Worm (Caenorhabditis elegans) whole organism, L4 larva: ENCODE data around the gene K01G5.10.

Experiments
- D1046.2 ChIP-seq: fragments of 200-800 bp; sonication (Bioruptor generic); IDR thresholded peaks from 2 replicates; pipeline ENCODE4 v1.3.6; 2022; ENCODE audit warnings: missing genetic modification characterization, missing compliant biosample characterization
- F49E8.2 ChIP-seq: sonication (generic microtip); optimal IDR thresholded peaks from 2 replicates; lab custom pipeline; 2016; ENCODE audit warnings: missing compliant biosample characterization, mild to moderate bottlenecking, missing genetic modification characterization, borderline replicate concordance
- T20F7.1 ChIP-seq: fragments of 200-800 bp; sonication (Bioruptor generic); optimal IDR thresholded peaks from 2 replicates; lab custom pipeline; 2018; ENCODE audit warnings: mild to moderate bottlenecking, missing genetic modification characterization, missing compliant biosample characterization
- Y75B8A.6 ChIP-seq: fragments of 200-800 bp; sonication (Bioruptor generic); IDR thresholded peaks from 2 replicates; pipeline ENCODE4 v1.3.6; 2022; ENCODE audit warnings: missing genetic modification reagents, missing genetic modification characterization, missing compliant biosample characterization
- ZK337.2 ChIP-seq: fragments of 200-800 bp; sonication (Bioruptor generic); IDR thresholded peaks from 2 replicates; pipeline ENCODE4 v1.3.6; 2022; ENCODE audit warnings: missing genetic modification reagents, missing genetic modification characterization, missing compliant biosample characterization
- ZK546.5 ChIP-seq, 2 experiments: sonication (generic microtip); optimal IDR thresholded peaks; 2 replicates each; lab custom pipeline; 2017; ENCODE audit warnings: missing biosample characterization in 2 of 2, missing genetic modification characterization in 2 of 2
- aha-1 ChIP-seq: fragments of 150-350 bp; peaks from one replicate; lab custom pipeline; 2014; ENCODE audit warnings: missing biosample characterization, missing genetic modification characterization
- aly-2 ChIP-seq: sonication (generic microtip); optimal IDR thresholded peaks from 2 replicates; lab custom pipeline; 2018; ENCODE audit warnings: missing biosample characterization, missing genetic modification characterization
- ama-1 ChIP-seq: fragments of 150-350 bp; optimal IDR thresholded peaks from 2 replicates; lab custom pipeline; 2014; ENCODE audit warnings: inconsistent platforms, mixed read lengths
- arid-1 ChIP-seq: fragments of 200-800 bp; sonication (Bioruptor generic); conservative IDR thresholded peaks from 2 replicates; pipeline ENCODE4 v1.3.6; 2022; ENCODE audit warnings: missing genetic modification reagents, missing genetic modification characterization, missing compliant biosample characterization
- attf-4 ChIP-seq: sonication (generic microtip); optimal IDR thresholded peaks from 3 replicates; lab custom pipeline; 2017; ENCODE audit warnings: missing biosample characterization, missing genetic modification characterization
- ceh-28 ChIP-seq: fragments of 150-350 bp; optimal IDR thresholded peaks from 2 replicates; lab custom pipeline; 2014; ENCODE audit warnings: missing biosample characterization, missing genetic modification reagents, missing genetic modification characterization
- ceh-62 ChIP-seq: sonication (generic microtip); optimal IDR thresholded peaks from 2 replicates; lab custom pipeline; 2017; ENCODE audit warnings: missing biosample characterization, missing genetic modification characterization
- ceh-82 ChIP-seq: sonication (generic microtip); optimal IDR thresholded peaks from 2 replicates; lab custom pipeline; 2017; ENCODE audit warnings: missing biosample characterization, missing genetic modification characterization
- dmd-6 ChIP-seq: fragments of 200-800 bp; sonication (Bioruptor generic); IDR thresholded peaks from 2 replicates; pipeline ENCODE4 v1.3.6; 2022; ENCODE audit warnings: missing genetic modification reagents, missing genetic modification characterization, missing compliant biosample characterization
- dmd-8 ChIP-seq: fragments of 200-800 bp; sonication (Bioruptor generic); IDR thresholded peaks from 2 replicates; pipeline ENCODE4 v1.3.6; 2022; ENCODE audit warnings: missing genetic modification characterization, missing compliant biosample characterization
- dmd-9 ChIP-seq: fragments of 200-800 bp; sonication (Bioruptor generic); IDR thresholded peaks from 2 replicates; pipeline ENCODE4 v1.3.6; 2022; ENCODE audit warnings: missing genetic modification reagents, missing genetic modification characterization, missing compliant biosample characterization
- dpl-1 ChIP-seq: fragments of 150-350 bp; optimal IDR thresholded peaks from 2 replicates; lab custom pipeline; 2014; ENCODE audit warnings: missing biosample characterization, missing genetic modification reagents, missing genetic modification characterization
- duxl-1 ChIP-seq: sonication (generic microtip); optimal IDR thresholded peaks from 2 replicates; lab custom pipeline; 2016; ENCODE audit warnings: mild to moderate bottlenecking, missing genetic modification characterization, moderate library complexity, missing compliant biosample characterization; ENCODE audit not compliant: poor library complexity
- dve-1 ChIP-seq: sonication (generic microtip); optimal IDR thresholded peaks from 2 replicates; lab custom pipeline; 2017; ENCODE audit warnings: antibody characterized with exemption, mild to moderate bottlenecking, missing genetic modification characterization, missing compliant biosample characterization; ENCODE audit not compliant: insufficient read depth
- egl-27 ChIP-seq: sonication (generic microtip); optimal IDR thresholded peaks from 3 replicates; lab custom pipeline; 2017; ENCODE audit warnings: missing biosample characterization, missing genetic modification reagents, missing genetic modification characterization
- fkh-10 ChIP-seq: fragments of 150-350 bp; optimal IDR thresholded peaks from 2 replicates; lab custom pipeline; 2014; ENCODE audit warnings: missing biosample characterization, missing genetic modification reagents, missing genetic modification characterization
- fos-1 ChIP-seq: fragments of 150-350 bp; optimal IDR thresholded peaks from 2 replicates; lab custom pipeline; 2014; ENCODE audit warnings: missing biosample characterization, missing genetic modification characterization
- gei-8 ChIP-seq: fragments of 200-800 bp; sonication (Bioruptor generic); optimal IDR thresholded peaks from 2 replicates; lab custom pipeline; 2018; ENCODE audit warnings: mild to moderate bottlenecking, missing genetic modification characterization, missing compliant biosample characterization
- hlh-11 ChIP-seq: fragments of 200-800 bp; sonication (Bioruptor generic); optimal IDR thresholded peaks from 2 replicates; lab custom pipeline; 2018; ENCODE audit warnings: mild to moderate bottlenecking, missing genetic modification characterization, missing compliant biosample characterization
- jun-1 ChIP-seq: fragments of 150-350 bp; optimal IDR thresholded peaks from 2 replicates; lab custom pipeline; 2014; ENCODE audit warnings: missing biosample characterization, missing genetic modification reagents, missing genetic modification characterization
- lim-7 ChIP-seq: fragments of 200-800 bp; sonication (Bioruptor generic); IDR thresholded peaks from 2 replicates; pipeline ENCODE4 v1.3.6; 2022; ENCODE audit warnings: missing genetic modification characterization, missing compliant biosample characterization
- lin-1 ChIP-seq: fragments of 200-800 bp; sonication (Bioruptor generic); IDR thresholded peaks from 2 replicates; pipeline ENCODE4 v1.3.6; 2022; ENCODE audit warnings: missing genetic modification reagents, missing genetic modification characterization, missing compliant biosample characterization
- lin-13 ChIP-seq: fragments of 150-350 bp; optimal IDR thresholded peaks from 2 replicates; lab custom pipeline; 2014; ENCODE audit warnings: missing biosample characterization, missing genetic modification reagents, missing genetic modification characterization
- lin-38 ChIP-seq: fragments of 200-800 bp; sonication (Bioruptor generic); IDR thresholded peaks from 2 replicates; pipeline ENCODE4 v1.3.6; 2022; ENCODE audit warnings: missing genetic modification reagents, missing genetic modification characterization, missing compliant biosample characterization
- lin-39 ChIP-seq: fragments of 150-350 bp; optimal IDR thresholded peaks from 2 replicates; lab custom pipeline; 2014; ENCODE audit warnings: missing biosample characterization, missing genetic modification reagents, missing genetic modification characterization
- lir-3 ChIP-seq: sonication (generic microtip); optimal IDR thresholded peaks from 2 replicates; lab custom pipeline; 2016; ENCODE audit warnings: mild to moderate bottlenecking, missing genetic modification characterization, missing compliant biosample characterization
- mdt-29 ChIP-seq: fragments of 200-800 bp; sonication (Bioruptor generic); IDR thresholded peaks from 2 replicates; pipeline ENCODE4 v1.3.6; 2022; ENCODE audit warnings: missing genetic modification reagents, missing genetic modification characterization, missing compliant biosample characterization
- nhr-10 ChIP-seq: fragments of 150-350 bp; optimal IDR thresholded peaks from 2 replicates; lab custom pipeline; 2014; ENCODE audit warnings: missing biosample characterization, missing genetic modification characterization
- nhr-102 ChIP-seq: sonication (generic microtip); optimal IDR thresholded peaks from 2 replicates; lab custom pipeline; 2016; ENCODE audit warnings: mild to moderate bottlenecking, missing genetic modification characterization, moderate library complexity, missing compliant biosample characterization
- nhr-25 ChIP-seq: sonication (generic microtip); optimal IDR thresholded peaks from 2 replicates; lab custom pipeline; 2017; ENCODE audit warnings: missing genetic modification characterization, mild to moderate bottlenecking, missing compliant biosample characterization, antibody characterized with exemption, moderate library complexity, borderline replicate concordance; ENCODE audit not compliant: insufficient read depth
- nhr-48 ChIP-seq: sonication (generic microtip); optimal IDR thresholded peaks from 2 replicates; lab custom pipeline; 2016; ENCODE audit warnings: mild to moderate bottlenecking, missing genetic modification characterization, missing compliant biosample characterization
- nhr-6 ChIP-seq: fragments of 150-350 bp; optimal IDR thresholded peaks from 2 replicates; lab custom pipeline; 2014; ENCODE audit warnings: missing biosample characterization, missing genetic modification characterization
- nhr-76 ChIP-seq: fragments of 150-350 bp; optimal IDR thresholded peaks from 2 replicates; lab custom pipeline; 2014; ENCODE audit warnings: missing biosample characterization, missing genetic modification characterization
- nhr-77 ChIP-seq: fragments of 150-350 bp; optimal IDR thresholded peaks from 2 replicates; lab custom pipeline; 2014; ENCODE audit warnings: missing biosample characterization, missing genetic modification characterization
- pha-4 ChIP-seq, 2 experiments: fragments of 150-350 bp in 1 of 2; fragments of 200-800 bp in 1 of 2; sonication (Bioruptor generic) in 1 of 2; IDR thresholded peaks in 1 of 2; optimal IDR thresholded peaks in 1 of 2; 2 replicates each; pipeline versions ENCODE4 v1.3.6 to Lab custom; 2014 to 2022; ENCODE audit warnings: missing genetic modification characterization in 2 of 2, missing genetic modification reagents in 2 of 2, missing biosample characterization in 1 of 2, missing compliant biosample characterization in 1 of 2
- rbr-2 ChIP-seq: sonication (generic microtip); optimal IDR thresholded peaks from 2 replicates; lab custom pipeline; 2016; ENCODE audit warnings: missing genotype, missing genetic modification characterization, missing compliant biosample characterization
- sdz-12 ChIP-seq: fragments of 200-800 bp; sonication (Bioruptor generic); optimal IDR thresholded peaks from 2 replicates; lab custom pipeline; 2018; ENCODE audit warnings: mild to moderate bottlenecking, missing genetic modification characterization, missing compliant biosample characterization
- skn-1 ChIP-seq: fragments of 150-350 bp; optimal IDR thresholded peaks from 2 replicates; lab custom pipeline; 2014; ENCODE audit warnings: missing biosample characterization, missing genetic modification characterization
- snpc-1.2 ChIP-seq: fragments of 200-800 bp; sonication (Bioruptor generic); IDR thresholded peaks from 2 replicates; pipeline ENCODE4 v1.3.6; 2022; ENCODE audit warnings: missing genetic modification reagents, missing genetic modification characterization, missing compliant biosample characterization
- spr-3 ChIP-seq: fragments of 200-800 bp; sonication (Bioruptor generic); optimal IDR thresholded peaks from 2 replicates; lab custom pipeline; 2018; ENCODE audit warnings: mild to moderate bottlenecking, missing genetic modification characterization, missing compliant biosample characterization
- tra-1 ChIP-seq: fragments of 200-800 bp; sonication (Bioruptor generic); IDR thresholded peaks from 2 replicates; pipeline ENCODE4 v1.3.6; 2022; ENCODE audit warnings: missing genetic modification reagents, missing genetic modification characterization, missing compliant biosample characterization
- unc-130 ChIP-seq: sonication (generic microtip); optimal IDR thresholded peaks from 2 replicates; lab custom pipeline; 2016; ENCODE audit warnings: missing genetic modification reagents, missing genetic modification characterization, missing compliant biosample characterization
- unc-62 ChIP-seq, 3 experiments: fragments of 150-350 bp in 1 of 3; sonication (generic microtip); optimal IDR thresholded peaks in 2 of 3; peaks in 1 of 3; 1 replicate in 1 of 3; 2 replicates in 2 of 3; lab custom pipeline; 2014 to 2017; ENCODE audit warnings: missing biosample characterization in 3 of 3, missing genetic modification characterization in 3 of 3, missing genetic modification reagents in 3 of 3, missing genotype in 1 of 3
- zip-11 ChIP-seq: fragments of 200-800 bp; sonication (Bioruptor generic); IDR thresholded peaks from 2 replicates; pipeline ENCODE4 v1.3.6; 2022; ENCODE audit warnings: missing genetic modification characterization, missing compliant biosample characterization
- ztf-11 ChIP-seq: fragments of 150-350 bp; optimal IDR thresholded peaks from 2 replicates; lab custom pipeline; 2014; ENCODE audit warnings: missing biosample characterization, missing genetic modification characterization

Gene K01G5.10

ce11 chrIII:10742382-10742860 is 15.9 kb downstream of the K01G5.10 start, which contains the start of the genes tbb-1 and rib-2 (continued):
- no peak for TF ChIP-seq lir-3 (tag; lab: Kevin White, UChicago)
- no peak for TF ChIP-seq ZK337.2 (GFP tag; lab: Robert Waterston, UW)
- peak; percentile 95 for TF ChIP-seq unc-130
- peak; percentile 71 for TF ChIP-seq nhr-25 (tag; lab: Kevin White, UChicago)
- TF ChIP-seq aha-1 (tag; lab: Kevin White, UChicago), result peak; percentile 89
- peak; percentile 58 for TF ChIP-seq rbr-2
- TF ChIP-seq pha-4 (GFP tag; IDR thresholded peaks at IDR 0.05; lab: Robert Waterston, UW), result peak; percentile 76
- no peak for TF ChIP-seq pha-4 (tag; optimal IDR thresholded peaks at IDR 0.05; lab: Kevin White, UChicago)
- no peak for TF ChIP-seq lim-7
- 0 out of 2 replicates have a peak, but pooled peaks have one; percentile 45 for TF ChIP-seq D1046.2 (GFP tag; lab: Robert Waterston, UW)
- peak; percentile 96 for TF ChIP-seq hlh-11 (tag; lab: Kevin White, UChicago)
- TF ChIP-seq F49E8.2 (tag; lab: Kevin White, UChicago), result peak; percentile 89
- peak; percentile 38 for TF ChIP-seq fos-1 (tag; lab: Kevin White, UChicago)
- no peak for TF ChIP-seq zip-11 (GFP tag; lab: Robert Waterston, UW)
- TF ChIP-seq nhr-10 (tag; lab: Kevin White, UChicago), result peak; percentile 68
- TF ChIP-seq nhr-77 (tag; lab: Kevin White, UChicago), result peak; percentile 92
- peak; percentile 94 for TF ChIP-seq dmd-6
- no peak for TF ChIP-seq ztf-11 (tag; lab: Kevin White, UChicago)
- no peak for TF ChIP-seq fkh-10 (GFP tag; lab: Kevin White, UChicago)
- 0 out of 2 replicates have a peak, but pooled peaks have one; percentile 32 for TF ChIP-seq dmd-9 (GFP tag; lab: Robert Waterston, UW)
- TF ChIP-seq skn-1, result no peak
- TF ChIP-seq ceh-62 (tag; lab: Kevin White, UChicago), result no peak
- no peak for TF ChIP-seq T20F7.1 (GFP tag; lab: Kevin White, UChicago)
- 0 out of 2 replicates have a peak, but pooled peaks have one; percentile 48 for TF ChIP-seq snpc-1.2
- no peak for TF ChIP-seq ceh-28 (tag; lab: Kevin White, UChicago)
- no peak for TF ChIP-seq dmd-8 (GFP tag; lab: Robert Waterston, UW)
- peak; percentile 85 for TF ChIP-seq tra-1 (GFP tag; lab: Robert Waterston, UW)
- no peak for TF ChIP-seq ama-1
- TF ChIP-seq dpl-1, result peak; percentile 91
- no peak for TF ChIP-seq gei-8 (GFP tag; lab: Kevin White, UChicago)
- peak; percentile 99 for TF ChIP-seq lin-38
- TF ChIP-seq lin-13 (GFP tag; lab: Kevin White, UChicago), result peak; percentile 93
- TF ChIP-seq mdt-29 (GFP tag; lab: Robert Waterston, UW), result 0 out of 2 replicates have a peak, but pooled peaks have one; percentile 39
- TF ChIP-seq attf-4 (tag; lab: Kevin White, UChicago), result no peak
- TF ChIP-seq lin-39 (tag; lab: Kevin White, UChicago), result no peak
- peak; percentile 76 for TF ChIP-seq nhr-102 (tag; lab: Kevin White, UChicago)
- peak; percentile 77 for TF ChIP-seq arid-1 (GFP tag; lab: Robert Waterston, UW)
- TF ChIP-seq lin-1 (GFP tag; lab: Robert Waterston, UW), result peak; percentile 97
- TF ChIP-seq unc-62 (GFP tag; optimal IDR thresholded peaks at IDR 0.05 in 1 of 2; lab: Kevin White, UChicago), result peak in 1 of 2 experiments; percentile 20
- TF ChIP-seq unc-62 (tag; optimal IDR thresholded peaks at IDR 0.05; lab: Kevin White, UChicago), result no peak
- TF ChIP-seq egl-27 (tag; lab: Kevin White, UChicago), result no peak
- no peak for TF ChIP-seq ZK546.5 (tag; optimal IDR thresholded peaks at IDR 0.05; lab: Kevin White, UChicago)
- no peak for TF ChIP-seq spr-3 (GFP tag; lab: Kevin White, UChicago)
- no peak for TF ChIP-seq aly-2 (tag; lab: Kevin White, UChicago)
- TF ChIP-seq dve-1 (tag; lab: Kevin White, UChicago), result peak; percentile 96
- peak; percentile 78 for TF ChIP-seq nhr-6 (tag; lab: Kevin White, UChicago)
- TF ChIP-seq duxl-1, result no peak
- TF ChIP-seq sdz-12 (GFP tag; lab: Kevin White, UChicago), result no peak
- peak; percentile 75 for TF ChIP-seq nhr-48 (tag; lab: Kevin White, UChicago)
- TF ChIP-seq nhr-76 (tag; lab: Kevin White, UChicago), result no peak
- TF ChIP-seq jun-1 (tag; lab: Kevin White, UChicago), result peak; percentile 39
- TF ChIP-seq Y75B8A.6, result no peak
- no peak for TF ChIP-seq ceh-82
